Fruit fly (Drosophila melanogaster): ENCODE measurements around the gene CG14070.
A peak's percentile ranks its signal among the peaks of the same experiment; 100 is the strongest.

Gene CG14070

DNA sequence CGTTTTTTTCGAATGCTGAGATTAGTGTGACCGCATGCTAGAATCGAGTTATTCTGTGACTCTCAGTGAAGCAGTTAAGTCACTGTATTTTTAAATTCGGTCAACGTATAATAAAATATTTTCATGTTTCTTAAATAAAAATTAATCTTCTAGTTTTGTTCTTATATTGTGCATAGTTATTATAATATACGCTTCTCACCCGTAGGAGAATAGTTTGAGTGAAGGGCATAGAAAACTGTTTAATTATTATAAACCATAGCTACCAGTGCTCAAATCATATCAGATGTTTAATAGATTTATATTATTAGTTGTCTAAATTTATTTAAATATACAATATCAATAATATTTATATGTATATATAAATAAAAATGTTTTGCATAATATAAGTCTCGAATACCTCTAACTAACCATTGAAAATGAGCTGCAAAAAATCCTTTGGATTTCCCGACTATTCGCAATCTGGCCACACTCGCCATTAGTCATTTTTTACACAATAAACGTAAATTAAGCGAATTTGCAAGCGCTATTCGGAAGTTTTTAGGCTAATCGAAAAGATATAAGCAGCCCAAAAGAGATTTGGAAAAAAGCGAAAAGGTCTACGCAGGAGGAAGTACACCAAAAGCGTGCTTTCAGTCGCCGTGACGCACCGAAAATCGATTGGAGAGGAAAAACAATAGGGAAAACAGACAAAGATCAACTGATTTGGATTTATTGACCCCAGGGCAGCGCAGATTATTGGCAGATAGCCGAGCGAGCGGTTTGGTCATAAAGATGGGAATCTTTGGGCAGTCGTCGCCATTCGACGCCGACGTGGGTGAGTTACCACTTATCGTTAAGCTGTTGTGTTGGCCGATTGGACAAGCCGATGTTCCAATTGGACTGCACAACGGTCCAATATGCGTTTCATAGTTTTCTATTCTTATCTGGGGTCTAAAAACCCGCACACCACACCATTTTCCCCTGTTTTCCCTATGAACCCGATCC is 43.2 kb downstream of the CG14070 start, which contains the start of the genes aurB and Stam:
aurB (minus strand) TSS at position 31 of the 984 bp plus-strand sequence.
Stam (plus strand) TSS at position 473 of the 984 bp plus-strand sequence.
- TF ChIP-seq cg (GFP tag; optimal IDR thresholded peaks at IDR 0.05): no peak
- TF ChIP-seq CG12219 (GFP tag; optimal IDR thresholded peaks at IDR 0.05): no peak
- no peak for TF ChIP-seq unc-4 (GFP tag; IDR thresholded peaks at IDR 0.05; ENCODE audit: partially characterized antibody)
- TF ChIP-seq luna (GFP tag; optimal IDR thresholded peaks at IDR 0.05): no peak
- peak; percentile 49 for TF ChIP-seq CG10209 (GFP tag; optimal IDR thresholded peaks at IDR 0.05)
- peak; percentile 67 for TF ChIP-seq CG17361 (GFP tag; IDR thresholded peaks at IDR 0.05)
- TF ChIP-seq CG12769 (tag; optimal IDR thresholded peaks at IDR 0.05): no peak
- TF ChIP-seq ranshi (GFP tag; IDR thresholded peaks at IDR 0.05): peak; percentile 44; the same call in 1 of the 2 replicates
- TF ChIP-seq CG11723 (GFP tag; optimal IDR thresholded peaks at IDR 0.05): no peak
- TF ChIP-seq Oaz (GFP tag; IDR thresholded peaks at IDR 0.05): no peak
- no peak for TF ChIP-seq fd102C (GFP tag; optimal IDR thresholded peaks at IDR 0.05)
- TF ChIP-seq CG2875 (GFP tag; optimal IDR thresholded peaks at IDR 0.05): peak; percentile 38
- no peak for TF ChIP-seq Jarid2 (GFP tag; optimal IDR thresholded peaks at IDR 0.05)
- peak; percentile 59 for TF ChIP-seq CG18599 (GFP tag; optimal IDR thresholded peaks at IDR 0.05)
- no peak for TF ChIP-seq CG16815 (GFP tag; optimal IDR thresholded peaks at IDR 0.05)
- no peak for TF ChIP-seq shn (GFP tag; optimal IDR thresholded peaks at IDR 0.05)
- peak; percentile 47; the same call in 1 of the 2 replicates for TF ChIP-seq slbo (GFP tag; IDR thresholded peaks at IDR 0.05)
- TF ChIP-seq Med (GFP tag): peak; percentile 3
- TF ChIP-seq ase (GFP tag; IDR thresholded peaks at IDR 0.05): 0 out of 3 replicates have a peak, but pooled peaks have one; percentile 25
- no peak for TF ChIP-seq tup (GFP tag; optimal IDR thresholded peaks at IDR 0.05)
- 0 out of 2 replicates have a peak, but pooled peaks have one; percentile 12 for TF ChIP-seq CG14667 (GFP tag; IDR thresholded peaks at IDR 0.05)
- TF ChIP-seq eyg (GFP tag; optimal IDR thresholded peaks at IDR 0.05): no peak
- peak; percentile 48 for TF ChIP-seq CG17385 (GFP tag; optimal IDR thresholded peaks at IDR 0.05)
- no peak for TF ChIP-seq Dip2 (GFP tag; IDR thresholded peaks at IDR 0.05)
- peak; percentile 73 for TF ChIP-seq PHDP (tag; optimal IDR thresholded peaks at IDR 0.05)
- peak; percentile 50; the same call in 1 of the 2 replicates for TF ChIP-seq CG6689 (GFP tag; IDR thresholded peaks at IDR 0.05)
- TF ChIP-seq crp (GFP tag; optimal IDR thresholded peaks at IDR 0.05): no peak
- peak; percentile 75 for TF ChIP-seq grn (GFP tag; optimal IDR thresholded peaks at IDR 0.05)
- TF ChIP-seq Neu2 (GFP tag; optimal IDR thresholded peaks at IDR 0.05; ENCODE audit: borderline replicate concordance): no peak
- TF ChIP-seq CG2678 (tag; optimal IDR thresholded peaks at IDR 0.05): peak; percentile 72
- TF ChIP-seq CG30431 (GFP tag; optimal IDR thresholded peaks at IDR 0.05): peak; percentile 1
- no peak for TF ChIP-seq fu2 (GFP tag; optimal IDR thresholded peaks at IDR 0.05)
- no peak for TF ChIP-seq bbx (GFP tag; IDR thresholded peaks at IDR 0.05; ENCODE audit: partially characterized antibody)
- TF ChIP-seq br (optimal IDR thresholded peaks at IDR 0.05): no peak
- no peak for TF ChIP-seq CG4820 (GFP tag; optimal IDR thresholded peaks at IDR 0.05)
- no peak for TF ChIP-seq z (GFP tag; IDR thresholded peaks at IDR 0.05)
- TF ChIP-seq kah (GFP tag; optimal IDR thresholded peaks at IDR 0.05): no peak
- no peak for TF ChIP-seq prd (optimal IDR thresholded peaks at IDR 0.05)
- TF ChIP-seq prd (GFP tag; IDR thresholded peaks at IDR 0.05): peak; percentile 61
- TF ChIP-seq sima (GFP tag; optimal IDR thresholded peaks at IDR 0.05): no peak
- TF ChIP-seq Lim3 (GFP tag; IDR thresholded peaks at IDR 0.05): no peak
- TF ChIP-seq CG11456 (GFP tag; IDR thresholded peaks at IDR 0.05): no peak
- no peak for TF ChIP-seq CG7786 (GFP tag; optimal IDR thresholded peaks at IDR 0.05)
- TF ChIP-seq CG16779 (GFP tag; IDR thresholded peaks at IDR 0.05): no peak
- no peak for TF ChIP-seq CG6813 (GFP tag; optimal IDR thresholded peaks at IDR 0.05)
- no peak for TF ChIP-seq CG9215 (GFP tag; IDR thresholded peaks at IDR 0.05)
- TF ChIP-seq CG4282 (GFP tag; optimal IDR thresholded peaks at IDR 0.05): no peak
- peak; percentile 24 for TF ChIP-seq CG33557 (GFP tag; optimal IDR thresholded peaks at IDR 0.05)
- peak; percentile 28; the same call in 1 of the 2 replicates for TF ChIP-seq Ada2b (GFP tag; IDR thresholded peaks at IDR 0.05)
